Worm (Caenorhabditis elegans) whole organism, young adult: ENCODE measurements around the gene F53C3.1.
A peak's percentile ranks its signal among the peaks of the same experiment; 100 is the strongest.

Source experiments
- B0035.1 ChIP-seq: sonication (generic microtip); optimal IDR thresholded peaks from 2 replicates; lab custom pipeline; 2016; ENCODE audit warnings: missing genetic modification characterization, mild to moderate bottlenecking, missing compliant biosample characterization, missing genotype, missing genetic modification reagents
- B0336.3 ChIP-seq: fragments of 200-800 bp; sonication (Bioruptor generic); IDR thresholded peaks from 2 replicates; pipeline ENCODE4 v1.3.6; 2022; ENCODE audit warnings: missing genetic modification characterization, missing compliant biosample characterization
- F33H1.4 ChIP-seq: fragments of 200-800 bp; sonication (Bioruptor generic); IDR thresholded peaks from 2 replicates; pipeline ENCODE4 v1.3.6; 2022; ENCODE audit warnings: missing genetic modification reagents, missing genetic modification characterization, missing compliant biosample characterization
- F49E8.2 ChIP-seq: sonication (generic microtip); optimal IDR thresholded peaks from 3 replicates; lab custom pipeline; 2017; ENCODE audit warnings: missing genetic modification characterization, mild to moderate bottlenecking, missing compliant biosample characterization, antibody characterized with exemption, moderate library complexity; ENCODE audit not compliant: insufficient read depth
- F55B11.4 ChIP-seq: sonication (generic microtip); optimal IDR thresholded peaks from 2 replicates; lab custom pipeline; 2016; ENCODE audit warnings: missing compliant biosample characterization, missing genetic modification characterization, borderline replicate concordance; ENCODE audit not compliant: insufficient read depth
- F57A8.1 ChIP-seq: fragments of 200-800 bp; sonication (Bioruptor generic); optimal IDR thresholded peaks from 2 replicates; lab custom pipeline; 2018; ENCODE audit warnings: mild to moderate bottlenecking, missing genetic modification characterization, moderate library complexity, missing compliant biosample characterization
- T07F8.4 ChIP-seq: sonication (generic microtip); optimal IDR thresholded peaks from 2 replicates; lab custom pipeline; 2016; ENCODE audit warnings: mild to moderate bottlenecking, missing genetic modification characterization, moderate library complexity, missing compliant biosample characterization
- Y95B8A.8 ChIP-seq: fragments of 200-800 bp; sonication (Bioruptor generic); IDR thresholded peaks from 2 replicates; pipeline ENCODE4 v1.3.6; 2022; ENCODE audit warnings: missing genetic modification reagents, missing genetic modification characterization, missing compliant biosample characterization
- akir-1 ChIP-seq: fragments of 200-800 bp; sonication (Bioruptor generic); optimal IDR thresholded peaks from 2 replicates; lab custom pipeline; 2018; ENCODE audit warnings: mild to moderate bottlenecking, missing genetic modification characterization, moderate library complexity, missing compliant biosample characterization
- aptf-2 ChIP-seq: fragments of 200-800 bp; sonication (Bioruptor generic); conservative IDR thresholded peaks from 2 replicates; pipeline ENCODE4 v1.3.6; 2022; ENCODE audit warnings: missing genetic modification reagents, missing genetic modification characterization, missing compliant biosample characterization
- atf-7 ChIP-seq: sonication (generic microtip); optimal IDR thresholded peaks from 2 replicates; lab custom pipeline; 2017; ENCODE audit warnings: mild to moderate bottlenecking, missing genetic modification characterization, missing compliant biosample characterization
- athp-1 ChIP-seq: sonication (generic microtip); optimal IDR thresholded peaks from 2 replicates; lab custom pipeline; 2017; ENCODE audit warnings: mild to moderate bottlenecking, missing genetic modification characterization, missing compliant biosample characterization
- attf-3 ChIP-seq: fragments of 200-800 bp; sonication (Bioruptor generic); conservative IDR thresholded peaks from 2 replicates; pipeline ENCODE4 v1.3.6; 2022; ENCODE audit warnings: missing genetic modification reagents, missing genetic modification characterization, missing compliant biosample characterization
- attf-6 ChIP-seq: fragments of 200-800 bp; sonication (Bioruptor generic); IDR thresholded peaks from 2 replicates; pipeline ENCODE4 v1.3.6; 2022; ENCODE audit warnings: missing genetic modification reagents, missing genetic modification characterization, missing compliant biosample characterization
- bed-2 ChIP-seq: fragments of 200-800 bp; sonication (Bioruptor generic); IDR thresholded peaks from 2 replicates; pipeline ENCODE4 v1.3.6; 2022; ENCODE audit warnings: missing genetic modification reagents, missing genetic modification characterization, missing compliant biosample characterization
- cebp-2 ChIP-seq: fragments of 200-800 bp; sonication (Bioruptor generic); IDR thresholded peaks from 2 replicates; pipeline ENCODE4 v1.3.6; 2022; ENCODE audit warnings: missing genetic modification characterization, missing compliant biosample characterization
- ceh-40 ChIP-seq: fragments of 200-800 bp; sonication (Bioruptor generic); IDR thresholded peaks from 2 replicates; pipeline ENCODE4 v1.3.6; 2022; ENCODE audit warnings: missing genetic modification characterization, missing compliant biosample characterization
- die-1 ChIP-seq: sonication (generic microtip); optimal IDR thresholded peaks from 2 replicates; lab custom pipeline; 2016; ENCODE audit warnings: missing genotype, mild to moderate bottlenecking, missing genetic modification characterization, missing compliant biosample characterization
- dox-1 ChIP-seq: fragments of 200-800 bp; sonication (Bioruptor generic); IDR thresholded peaks from 2 replicates; pipeline ENCODE4 v1.3.6; 2022; ENCODE audit warnings: missing genetic modification reagents, missing genetic modification characterization, missing compliant biosample characterization
- dpff-1 ChIP-seq: sonication (generic microtip); optimal IDR thresholded peaks from 2 replicates; lab custom pipeline; 2017; ENCODE audit warnings: mild to moderate bottlenecking, missing genetic modification characterization, missing compliant biosample characterization
- efl-1 ChIP-seq: fragments of 150-350 bp; optimal IDR thresholded peaks from 2 replicates; lab custom pipeline; 2014; ENCODE audit warnings: missing biosample characterization, missing genetic modification reagents, missing genetic modification characterization
- egrh-3 ChIP-seq: fragments of 200-800 bp; sonication (Bioruptor generic); IDR thresholded peaks from 2 replicates; pipeline ENCODE4 v1.3.6; 2022; ENCODE audit warnings: missing genetic modification reagents, missing genetic modification characterization, missing compliant biosample characterization
- ekl-4 ChIP-seq: fragments of 200-800 bp; sonication (Bioruptor generic); IDR thresholded peaks from 2 replicates; pipeline ENCODE4 v1.3.6; 2022; ENCODE audit warnings: missing genetic modification reagents, missing genetic modification characterization, missing compliant biosample characterization
- gei-17 ChIP-seq: fragments of 200-800 bp; sonication (Bioruptor generic); optimal IDR thresholded peaks from 2 replicates; lab custom pipeline; 2018; ENCODE audit warnings: mild to moderate bottlenecking, missing genetic modification characterization, missing compliant biosample characterization
- hmg-20 ChIP-seq: fragments of 200-800 bp; sonication (Bioruptor generic); IDR thresholded peaks from 2 replicates; pipeline ENCODE4 v1.3.6; 2022; ENCODE audit warnings: missing genetic modification reagents, missing genetic modification characterization, missing compliant biosample characterization
- lin-54 ChIP-seq: fragments of 200-800 bp; sonication (Bioruptor generic); optimal IDR thresholded peaks from 2 replicates; lab custom pipeline; 2018; ENCODE audit warnings: mild to moderate bottlenecking, missing genetic modification characterization, missing compliant biosample characterization
- lsl-1 ChIP-seq: fragments of 200-800 bp; sonication (Bioruptor generic); optimal IDR thresholded peaks from 2 replicates; lab custom pipeline; 2018; ENCODE audit warnings: mild to moderate bottlenecking, missing genetic modification characterization, moderate library complexity, missing compliant biosample characterization
- madf-3 ChIP-seq: fragments of 200-800 bp; sonication (Bioruptor generic); IDR thresholded peaks from 2 replicates; pipeline ENCODE4 v1.3.6; 2022; ENCODE audit warnings: missing genetic modification reagents, missing genetic modification characterization, missing compliant biosample characterization
- madf-6 ChIP-seq: fragments of 200-800 bp; sonication (Bioruptor generic); IDR thresholded peaks from 2 replicates; pipeline ENCODE4 v1.3.6; 2022; ENCODE audit warnings: missing genetic modification reagents, missing genetic modification characterization, missing compliant biosample characterization
- madf-8 ChIP-seq: fragments of 200-800 bp; sonication (Bioruptor generic); conservative IDR thresholded peaks from 2 replicates; pipeline ENCODE4 v1.3.6; 2022; ENCODE audit warnings: missing genetic modification reagents, missing genetic modification characterization, missing compliant biosample characterization
- nfya-1 ChIP-seq: sonication (generic microtip); optimal IDR thresholded peaks from 2 replicates; lab custom pipeline; 2017; ENCODE audit warnings: antibody characterized with exemption, missing compliant biosample characterization, missing genetic modification characterization, borderline replicate concordance; ENCODE audit not compliant: insufficient read depth
- nfya-2 ChIP-seq: fragments of 200-800 bp; sonication (Bioruptor generic); IDR thresholded peaks from 2 replicates; pipeline ENCODE4 v1.3.6; 2022; ENCODE audit warnings: missing genetic modification reagents, missing genetic modification characterization, missing compliant biosample characterization
- nfyb-1 ChIP-seq: fragments of 200-800 bp; sonication (Bioruptor generic); IDR thresholded peaks from 2 replicates; pipeline ENCODE4 v1.3.6; 2022; ENCODE audit warnings: missing genetic modification reagents, missing genetic modification characterization, missing compliant biosample characterization
- pbrm-1 ChIP-seq: fragments of 200-800 bp; sonication (Bioruptor generic); IDR thresholded peaks from 2 replicates; pipeline ENCODE4 v1.3.6; 2022; ENCODE audit warnings: missing genetic modification reagents, missing genetic modification characterization, missing compliant biosample characterization
- snpc-3.4 ChIP-seq: sonication (generic microtip); optimal IDR thresholded peaks from 2 replicates; lab custom pipeline; 2017; ENCODE audit warnings: missing genetic modification characterization, mild to moderate bottlenecking, missing compliant biosample characterization, antibody characterized with exemption, moderate library complexity, missing genotype, missing genetic modification reagents
- somi-1 ChIP-seq: fragments of 200-800 bp; sonication (Bioruptor generic); optimal IDR thresholded peaks from 2 replicates; lab custom pipeline; 2018; ENCODE audit warnings: mild to moderate bottlenecking, missing genetic modification characterization, missing compliant biosample characterization
- sptf-2 ChIP-seq: fragments of 200-800 bp; sonication (Bioruptor generic); optimal IDR thresholded peaks from 2 replicates; lab custom pipeline; 2018; ENCODE audit warnings: mild to moderate bottlenecking, missing genetic modification characterization, missing compliant biosample characterization
- tbp1 ChIP-seq: fragments of 200-800 bp; sonication (Bioruptor generic); optimal IDR thresholded peaks from 2 replicates; lab custom pipeline; 2018; ENCODE audit warnings: mild to moderate bottlenecking, missing genetic modification characterization, missing compliant biosample characterization
- unc-130 ChIP-seq: sonication (generic microtip); optimal IDR thresholded peaks from 2 replicates; lab custom pipeline; 2016; ENCODE audit warnings: missing genetic modification reagents, missing genetic modification characterization, missing compliant biosample characterization
- unc-62 ChIP-seq: fragments of 150-350 bp; optimal IDR thresholded peaks from 2 replicates; lab custom pipeline; 2014; ENCODE audit warnings: missing biosample characterization, missing genetic modification reagents, missing genetic modification characterization
- xnd-1 ChIP-seq: sonication (generic microtip); optimal IDR thresholded peaks from 2 replicates; lab custom pipeline; 2016; ENCODE audit warnings: missing genotype, missing genetic modification reagents, missing genetic modification characterization, missing compliant biosample characterization
- zim-3 ChIP-seq: sonication (generic microtip); optimal IDR thresholded peaks from 2 replicates; lab custom pipeline; 2017; ENCODE audit warnings: mild to moderate bottlenecking, missing genetic modification characterization, moderate library complexity, missing compliant biosample characterization
- ztf-22 ChIP-seq: fragments of 200-800 bp; sonication (Bioruptor generic); optimal IDR thresholded peaks from 2 replicates; lab custom pipeline; 2018; ENCODE audit warnings: mild to moderate bottlenecking, missing genetic modification characterization, moderate library complexity, missing compliant biosample characterization
- ztf-25 ChIP-seq: fragments of 200-800 bp; sonication (Bioruptor generic); IDR thresholded peaks from 2 replicates; pipeline ENCODE4 v1.3.6; 2022; ENCODE audit warnings: missing genetic modification reagents, missing genetic modification characterization, missing compliant biosample characterization
- ztf-26 ChIP-seq: sonication (generic microtip); optimal IDR thresholded peaks from 2 replicates; lab custom pipeline; 2017; ENCODE audit warnings: missing genetic modification characterization, missing compliant biosample characterization
- ztf-6 ChIP-seq: fragments of 200-800 bp; sonication (Bioruptor generic); IDR thresholded peaks from 2 replicates; pipeline ENCODE4 v1.3.6; 2022; ENCODE audit warnings: missing genetic modification reagents, missing genetic modification characterization, missing compliant biosample characterization

Gene F53C3.1

ce11 chrII:3931825-3932224, 20.0 kb downstream of the F53C3.1 start (continued):
- TF ChIP-seq cebp-2 (GFP tag; lab: Robert Waterston, UW) = no peak
- peak; percentile 2 for TF ChIP-seq F49E8.2 (tag; lab: Kevin White, UChicago)
- TF ChIP-seq bed-2 (GFP tag; lab: Robert Waterston, UW) = no peak
- TF ChIP-seq attf-6 (GFP tag; lab: Robert Waterston, UW) = peak; percentile 74
- TF ChIP-seq die-1 (tag; lab: Kevin White, UChicago) = no peak
- no peak for TF ChIP-seq athp-1
- no peak for TF ChIP-seq nfya-1 (tag; lab: Kevin White, UChicago)
- no peak for TF ChIP-seq gei-17
- TF ChIP-seq unc-62 (GFP tag; lab: Kevin White, UChicago) = no peak
- no peak for TF ChIP-seq akir-1 (GFP tag; lab: Kevin White, UChicago)
- TF ChIP-seq ceh-40 (GFP tag; lab: Robert Waterston, UW) = 0 out of 2 replicates have a peak, but pooled peaks have one; percentile 15
- no peak for TF ChIP-seq dpff-1 (tag; lab: Kevin White, UChicago)
- no peak; the same call in 1 of the 2 replicates for TF ChIP-seq B0336.3
- no peak for TF ChIP-seq Y95B8A.8 (GFP tag; lab: Robert Waterston, UW)
- no peak for TF ChIP-seq aptf-2 (GFP tag; lab: Robert Waterston, UW)
- TF ChIP-seq ztf-22 (GFP tag; lab: Kevin White, UChicago) = no peak
- no peak for TF ChIP-seq T07F8.4 (tag; lab: Kevin White, UChicago)
- no peak for TF ChIP-seq nfya-2
- TF ChIP-seq ekl-4 (GFP tag; lab: Robert Waterston, UW) = peak; percentile 86
- no peak for TF ChIP-seq atf-7
- no peak for TF ChIP-seq hmg-20 (GFP tag; lab: Robert Waterston, UW)
- 0 out of 2 replicates have a peak, but pooled peaks have one; percentile 52 for TF ChIP-seq madf-3 (GFP tag; lab: Robert Waterston, UW)
- no peak for TF ChIP-seq ztf-6 (GFP tag; lab: Robert Waterston, UW)
- no peak for TF ChIP-seq F55B11.4 (tag; lab: Kevin White, UChicago)
- no peak for TF ChIP-seq lin-54 (GFP tag; lab: Kevin White, UChicago)
- TF ChIP-seq zim-3 = no peak
- peak; percentile 67 for TF ChIP-seq snpc-3.4 (tag; lab: Kevin White, UChicago)
- TF ChIP-seq ztf-25 (GFP tag; lab: Robert Waterston, UW) = no peak
- no peak for TF ChIP-seq egrh-3 (GFP tag; lab: Robert Waterston, UW)
- TF ChIP-seq ztf-26 = no peak

ce11 chrII:3933640-3934039, 21.8 kb downstream of the F53C3.1 start, which contains the start of gene Y14H12B.2:
Gene Y14H12B.2 (minus strand): TSS chrII:3933740.
- TF ChIP-seq ceh-40 (GFP tag; lab: Robert Waterston, UW) = no peak
- no peak for TF ChIP-seq tbp1 (GFP tag; lab: Kevin White, UChicago)
- no peak for TF ChIP-seq Y95B8A.8 (GFP tag; lab: Robert Waterston, UW)
- no peak for TF ChIP-seq F57A8.1 (GFP tag; lab: Kevin White, UChicago)
- TF ChIP-seq xnd-1 (tag; lab: Kevin White, UChicago) = no peak
- TF ChIP-seq zim-3 = no peak
- no peak for TF ChIP-seq sptf-2 (GFP tag; lab: Kevin White, UChicago)
- TF ChIP-seq B0035.1 (tag; lab: Kevin White, UChicago) = no peak
- TF ChIP-seq cebp-2 (GFP tag; lab: Robert Waterston, UW) = no peak
- TF ChIP-seq, all 124 proteins: peak for 0

- TF ChIP-seq xnd-1 (tag; lab: Kevin White, UChicago) (peak; percentile 74), efl-1 (peak; percentile 17), madf-8 (GFP tag; lab: Robert Waterston, UW) (peak; percentile 72), lsl-1 (peak; percentile 84), dox-1 (no peak), nfyb-1 (GFP tag; lab: Robert Waterston, UW) (no peak), madf-6 (peak; percentile 82), somi-1 (GFP tag; lab: Kevin White, UChicago) (no peak), pbrm-1 (GFP tag; lab: Robert Waterston, UW) (no peak), F33H1.4 (peak; percentile 88), attf-3 (GFP tag; lab: Robert Waterston, UW) (no peak), unc-130 (GFP tag; lab: Kevin White, UChicago) (no peak)
Measured at ce11 chrII:3934085-3934484, 22.3 kb downstream of the F53C3.1 start, which contains the start of gene Y14H12B.1. Gene Y14H12B.1 (plus strand): TSS chrII:3934447.
